Worm (Caenorhabditis elegans) whole organism, L4/young adult: ENCODE results near the gene cya-2.

Source experiments
- dao-5 ChIP-seq: sonication (generic microtip); optimal IDR thresholded peaks from 2 replicates; lab custom pipeline; 2016; ENCODE audit warnings: missing genotype, missing genetic modification characterization, moderate library complexity, missing compliant biosample characterization
- him-1 ChIP-seq: sonication (generic microtip); optimal IDR thresholded peaks from 2 replicates; lab custom pipeline; 2016; ENCODE audit warnings: missing genotype, missing genetic modification reagents, missing genetic modification characterization, missing compliant biosample characterization

- no peak for TF ChIP-seq him-1 (tag; lab: Kevin White, UChicago)
- no peak for TF ChIP-seq dao-5 (tag; lab: Kevin White, UChicago)
Measured at ce11 chrII:2042447-2042846, 19.0 kb upstream of the cya-2 start, which contains the start of gene bath-20.
